Worm (Caenorhabditis elegans) whole organism, L3 larva: ENCODE results near the gene luc-7L3.
"Not testable (repeated sequence)": the region's sequence is repeated elsewhere in the genome, so short reads cannot be mapped to it uniquely, and the experiment has no call there.

ENCODE experiments used
- ama-1 ChIP-seq: fragments of 150-350 bp; optimal IDR thresholded peaks from 2 replicates; lab custom pipeline; 2018
- ceh-16 ChIP-seq: sonication (generic microtip); optimal IDR thresholded peaks from 2 replicates; lab custom pipeline; 2017; ENCODE audit warnings: missing biosample characterization, missing genetic modification characterization
- ceh-28 ChIP-seq: fragments of 150-350 bp; optimal IDR thresholded peaks from 2 replicates; lab custom pipeline; 2014; ENCODE audit warnings: missing biosample characterization, missing genetic modification reagents, missing genetic modification characterization
- ceh-82 ChIP-seq: fragments of 150-350 bp; optimal IDR thresholded peaks from 2 replicates; lab custom pipeline; 2014; ENCODE audit warnings: missing biosample characterization, missing genetic modification characterization
- ceh-9 ChIP-seq: sonication (generic microtip); optimal IDR thresholded peaks from 2 replicates; lab custom pipeline; 2018; ENCODE audit warnings: missing biosample characterization, missing genetic modification characterization
- daf-12 ChIP-seq: fragments of 150-350 bp; optimal IDR thresholded peaks from 2 replicates; lab custom pipeline; 2014; ENCODE audit warnings: missing biosample characterization, missing genetic modification reagents, missing genetic modification characterization
- egl-27 ChIP-seq: sonication (generic microtip); optimal IDR thresholded peaks from 4 replicates; lab custom pipeline; 2017; ENCODE audit warnings: missing biosample characterization, missing genetic modification reagents, missing genetic modification characterization
- egl-5 ChIP-seq: fragments of 150-350 bp; optimal IDR thresholded peaks from 2 replicates; lab custom pipeline; 2017; ENCODE audit warnings: missing biosample characterization, missing genetic modification reagents, missing genetic modification characterization, inconsistent platforms
- elt-1 ChIP-seq: fragments of 150-350 bp; optimal IDR thresholded peaks from 2 replicates; lab custom pipeline; 2014; ENCODE audit warnings: missing biosample characterization, missing genetic modification characterization
- elt-2 ChIP-seq: sonication (generic microtip); optimal IDR thresholded peaks from 2 replicates; lab custom pipeline; 2016; ENCODE audit warnings: missing genetic modification reagents, mild to moderate bottlenecking, missing genetic modification characterization, missing compliant biosample characterization
- eor-1 ChIP-seq, 2 experiments: fragments of 150-350 bp; optimal IDR thresholded peaks; 2 replicates each; lab custom pipeline; 2014 to 2018; ENCODE audit warnings: missing biosample characterization in 2 of 2, missing genetic modification characterization in 2 of 2
- fkh-10 ChIP-seq: sonication (generic microtip); optimal IDR thresholded peaks from 2 replicates; lab custom pipeline; 2017; ENCODE audit warnings: missing biosample characterization, missing genetic modification reagents, missing genetic modification characterization
- fkh-2 ChIP-seq: fragments of 150-350 bp; optimal IDR thresholded peaks from 2 replicates; lab custom pipeline; 2014; ENCODE audit warnings: missing biosample characterization, missing genetic modification reagents, missing genetic modification characterization
- fos-1 ChIP-seq: fragments of 150-350 bp; optimal IDR thresholded peaks from 2 replicates; lab custom pipeline; 2014; ENCODE audit warnings: missing biosample characterization, missing genetic modification characterization
- lin-15B ChIP-seq: fragments of 150-350 bp; optimal IDR thresholded peaks from 2 replicates; lab custom pipeline; 2014; ENCODE audit warnings: missing biosample characterization, missing genetic modification characterization
- lin-39 ChIP-seq: fragments of 150-350 bp; optimal IDR thresholded peaks from 2 replicates; lab custom pipeline; 2018; ENCODE audit warnings: missing biosample characterization, missing genetic modification reagents, missing genetic modification characterization
- lsy-12 ChIP-seq: sonication (generic microtip); optimal IDR thresholded peaks from 2 replicates; lab custom pipeline; 2016; ENCODE audit warnings: mild to moderate bottlenecking, missing genetic modification characterization, missing compliant biosample characterization
- mdl-1 ChIP-seq: fragments of 150-350 bp; optimal IDR thresholded peaks from 2 replicates; lab custom pipeline; 2014; ENCODE audit warnings: missing biosample characterization, missing genetic modification characterization
- mml-1 ChIP-seq: fragments of 150-350 bp; sonication (generic microtip); optimal IDR thresholded peaks from 3 replicates; lab custom pipeline; 2014; ENCODE audit warnings: missing biosample characterization, missing genetic modification characterization
- nfya-1 ChIP-seq: sonication (generic microtip); optimal IDR thresholded peaks from 2 replicates; lab custom pipeline; 2017; ENCODE audit warnings: missing genetic modification characterization, mild to moderate bottlenecking, missing compliant biosample characterization, antibody characterized with exemption, moderate library complexity; ENCODE audit not compliant: insufficient read depth
- nhr-11 ChIP-seq: fragments of 150-350 bp; optimal IDR thresholded peaks from 2 replicates; lab custom pipeline; 2014; ENCODE audit warnings: missing biosample characterization, missing genetic modification characterization
- nhr-12 ChIP-seq: fragments of 150-350 bp; optimal IDR thresholded peaks from 2 replicates; lab custom pipeline; 2014; ENCODE audit warnings: missing biosample characterization, missing genetic modification characterization
- nhr-237 ChIP-seq: fragments of 150-350 bp; optimal IDR thresholded peaks from 2 replicates; lab custom pipeline; 2014; ENCODE audit warnings: missing biosample characterization, missing genetic modification characterization
- nhr-25 ChIP-seq: sonication (generic microtip); optimal IDR thresholded peaks from 2 replicates; lab custom pipeline; 2017; ENCODE audit warnings: missing biosample characterization, missing genetic modification characterization
- nhr-28 ChIP-seq: fragments of 150-350 bp; optimal IDR thresholded peaks from 2 replicates; lab custom pipeline; 2014; ENCODE audit warnings: missing biosample characterization, missing genetic modification characterization
- nhr-43 ChIP-seq: sonication (generic microtip); optimal IDR thresholded peaks from 2 replicates; lab custom pipeline; 2016; ENCODE audit warnings: mild to moderate bottlenecking, missing genetic modification characterization, missing compliant biosample characterization; ENCODE audit not compliant: poor library complexity, severe bottlenecking
- nhr-67 ChIP-seq: fragments of 150-350 bp; optimal IDR thresholded peaks from 2 replicates; lab custom pipeline; 2014; ENCODE audit warnings: missing biosample characterization, missing genetic modification characterization
- nhr-76 ChIP-seq: fragments of 150-350 bp; sonication (generic microtip); optimal IDR thresholded peaks from 5 replicates; lab custom pipeline; 2014; ENCODE audit warnings: missing biosample characterization, missing genetic modification characterization
- pha-4 ChIP-seq: fragments of 150-350 bp; optimal IDR thresholded peaks from 2 replicates; lab custom pipeline; 2014; ENCODE audit warnings: missing biosample characterization, missing genetic modification reagents, missing genetic modification characterization
- sea-2 ChIP-seq: fragments of 150-350 bp; sonication (generic microtip); optimal IDR thresholded peaks from 4 replicates; lab custom pipeline; 2014; ENCODE audit warnings: missing biosample characterization, missing genetic modification reagents, missing genetic modification characterization
- skn-1 ChIP-seq: fragments of 150-350 bp; optimal IDR thresholded peaks from 2 replicates; lab custom pipeline; 2014; ENCODE audit warnings: missing biosample characterization, missing genetic modification characterization
- tbx-2 ChIP-seq: sonication (generic microtip); optimal IDR thresholded peaks from 2 replicates; lab custom pipeline; 2016; ENCODE audit warnings: mild to moderate bottlenecking, missing genetic modification characterization, missing compliant biosample characterization
- unc-39 ChIP-seq: sonication (generic microtip); optimal IDR thresholded peaks from 4 replicates; lab custom pipeline; 2017; ENCODE audit warnings: missing biosample characterization, missing genetic modification characterization
- unc-62 ChIP-seq: fragments of 150-350 bp; sonication (generic microtip); optimal IDR thresholded peaks from 4 replicates; lab custom pipeline; 2014; ENCODE audit warnings: missing biosample characterization, missing genetic modification reagents, missing genetic modification characterization
- ztf-11 ChIP-seq: fragments of 150-350 bp; optimal IDR thresholded peaks from 2 replicates; lab custom pipeline; 2014; ENCODE audit warnings: missing biosample characterization, missing genetic modification characterization
- ztf-4 ChIP-seq: fragments of 150-350 bp; optimal IDR thresholded peaks from 2 replicates; lab custom pipeline; 2014; ENCODE audit warnings: missing biosample characterization, missing genetic modification characterization

Gene luc-7L3

DNA sequence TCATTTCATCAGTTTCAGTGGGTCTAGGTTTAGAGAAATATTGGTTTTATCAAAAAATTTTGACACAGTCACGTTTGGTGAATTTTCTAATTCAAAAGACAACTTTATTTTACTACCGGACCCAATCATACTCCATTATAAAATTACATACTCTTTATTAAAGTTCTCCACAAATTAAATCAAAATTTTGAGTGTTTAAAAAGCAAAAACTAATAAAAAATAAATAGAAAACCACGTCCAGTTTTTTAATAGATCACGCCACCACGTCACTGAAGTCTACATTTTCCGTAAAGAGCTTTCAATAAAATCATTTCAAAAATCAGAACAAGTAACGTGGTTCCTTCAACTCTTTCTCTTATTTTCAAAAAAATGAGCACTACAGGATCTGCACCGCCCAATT, 8.1 kb upstream of the luc-7L3 start, which contains the start of gene txt-1:
txt-1 (plus strand) TSS at position 301 of the 400 bp plus-strand sequence.
- no peak for TF ChIP-seq ceh-16 (tag; lab: Kevin White, UChicago)
- TF ChIP-seq nhr-237 (tag; lab: Kevin White, UChicago) = no peak
- TF ChIP-seq ceh-28 (tag; lab: Kevin White, UChicago) = no peak

DNA sequence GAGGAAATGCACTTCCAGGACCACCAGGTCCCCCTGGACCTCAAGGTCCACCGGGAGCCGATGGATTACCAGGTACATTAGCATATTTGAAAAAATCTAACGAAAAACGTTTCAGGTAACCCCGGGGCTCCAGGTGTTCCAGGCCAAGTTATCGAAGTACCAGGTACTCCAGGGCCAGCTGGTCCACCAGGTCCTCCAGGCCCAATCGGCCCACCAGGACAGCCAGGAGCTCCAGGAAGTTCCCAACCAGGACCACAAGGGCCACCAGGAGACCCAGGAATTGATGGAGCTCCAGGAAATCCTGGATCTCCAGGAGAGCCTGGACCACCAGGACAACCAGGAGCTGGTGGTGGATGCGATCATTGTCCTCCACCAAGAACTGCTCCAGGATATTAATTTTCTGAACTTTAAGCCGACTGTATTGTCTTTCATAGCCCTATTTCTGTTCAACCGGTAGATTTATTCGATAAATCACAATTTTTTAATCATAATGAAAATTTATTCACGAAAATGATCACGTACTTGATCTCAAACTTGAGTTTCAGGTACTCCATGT, 7.6 kb upstream of the luc-7L3 start:
- no peak for TF ChIP-seq elt-2
- no peak for TF ChIP-seq nfya-1 (tag; lab: Kevin White, UChicago)
- TF ChIP-seq nhr-43 = no peak
- no peak for TF ChIP-seq lsy-12 (tag; lab: Kevin White, UChicago)

DNA sequence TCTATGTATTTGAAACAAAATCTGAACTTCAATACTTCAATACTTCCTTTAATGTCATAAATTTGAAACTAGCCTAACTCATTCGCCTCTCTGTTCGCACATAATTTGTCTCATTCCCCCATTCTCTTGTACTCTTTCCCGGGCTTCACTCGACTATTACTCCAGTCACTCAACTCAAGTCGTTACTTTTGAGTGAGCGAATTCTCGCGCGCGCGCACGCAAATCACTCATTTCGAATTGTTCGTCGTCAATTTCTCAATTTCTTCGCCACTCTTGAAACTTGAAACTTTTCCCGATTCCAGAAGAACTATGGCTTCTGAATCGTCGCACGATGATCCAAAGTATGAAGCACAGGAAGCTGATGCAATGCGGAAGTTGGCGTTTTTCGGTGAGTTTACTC, 6.4 kb upstream of the luc-7L3 start, which contains the start of gene col-68:
col-68 (plus strand) TSS at position 301 of the 400 bp plus-strand sequence.
- TF ChIP-seq mml-1 (tag; lab: Kevin White, UChicago) = no peak
- no peak for TF ChIP-seq ztf-4
- no peak for TF ChIP-seq ceh-28 (tag; lab: Kevin White, UChicago)
- no peak for TF ChIP-seq tbx-2 (tag; lab: Kevin White, UChicago)
- no peak for TF ChIP-seq ama-1 (lab: Kevin White, UChicago)
- TF ChIP-seq lin-39 (tag; lab: Kevin White, UChicago) = no peak
- no peak for TF ChIP-seq eor-1 (tag; optimal IDR thresholded peaks at IDR 0.05; lab: Kevin White, UChicago)
- TF ChIP-seq egl-5 (tag; lab: Kevin White, UChicago) = no peak

DNA sequence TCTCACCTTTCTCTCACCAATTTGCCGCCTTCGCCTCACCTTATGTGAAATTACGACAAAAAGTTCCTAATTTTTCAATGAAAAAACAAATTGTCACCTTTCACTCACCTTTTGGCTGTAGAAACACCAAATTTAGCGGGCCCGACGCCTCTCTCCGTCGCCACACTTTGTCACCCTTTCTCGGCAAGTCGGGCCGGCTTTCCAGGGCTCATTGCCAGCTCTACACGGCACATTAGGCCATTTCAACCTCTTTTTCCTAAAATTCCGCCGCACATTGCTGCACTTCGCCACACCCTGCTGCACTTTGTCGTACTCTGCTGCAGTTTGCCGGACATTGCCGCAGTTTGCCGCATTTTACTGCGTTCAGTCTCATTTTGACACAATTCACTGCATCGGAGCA, 3.3 kb upstream of the luc-7L3 start:
- TF ChIP-seq nhr-11 (tag; lab: Kevin White, UChicago) = no peak
- no peak for TF ChIP-seq fos-1
- TF ChIP-seq fkh-10 (GFP tag; lab: Kevin White, UChicago) = no peak
- TF ChIP-seq mdl-1 (tag; lab: Kevin White, UChicago) = no peak
- TF ChIP-seq nhr-76 (tag; lab: Kevin White, UChicago) = no peak
- no peak for TF ChIP-seq nhr-25 (tag; lab: Kevin White, UChicago)
- TF ChIP-seq tbx-2 (tag; lab: Kevin White, UChicago) = no peak
- no peak for TF ChIP-seq pha-4

DNA sequence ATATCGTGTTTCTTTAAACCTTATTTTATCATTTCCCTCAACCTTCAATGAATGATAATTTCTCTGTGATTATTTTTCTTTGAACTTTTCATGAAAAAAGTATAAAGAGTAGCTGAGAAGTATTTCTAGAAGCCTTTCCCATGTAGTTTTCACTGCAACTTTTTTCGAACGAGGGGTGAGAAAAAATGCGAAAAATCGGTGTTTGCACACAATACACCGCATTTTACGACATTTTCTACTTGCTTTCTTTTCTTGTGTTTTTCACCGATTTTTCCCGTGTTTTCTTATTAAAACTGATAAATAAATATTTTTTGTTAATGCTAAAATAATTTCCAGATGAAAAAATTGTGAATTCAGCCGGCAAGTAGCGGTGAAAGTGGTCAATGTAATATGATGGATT, 1.1 kb upstream of the luc-7L3 start, which contains the start of gene C50D2.10:
C50D2.10 (plus strand) TSS at position 245 of the 400 bp plus-strand sequence.
- TF ChIP-seq nhr-76 (tag; lab: Kevin White, UChicago); nhr-28 (tag; lab: Kevin White, UChicago); unc-62 (GFP tag; lab: Kevin White, UChicago): not testable (repeated sequence)

DNA sequence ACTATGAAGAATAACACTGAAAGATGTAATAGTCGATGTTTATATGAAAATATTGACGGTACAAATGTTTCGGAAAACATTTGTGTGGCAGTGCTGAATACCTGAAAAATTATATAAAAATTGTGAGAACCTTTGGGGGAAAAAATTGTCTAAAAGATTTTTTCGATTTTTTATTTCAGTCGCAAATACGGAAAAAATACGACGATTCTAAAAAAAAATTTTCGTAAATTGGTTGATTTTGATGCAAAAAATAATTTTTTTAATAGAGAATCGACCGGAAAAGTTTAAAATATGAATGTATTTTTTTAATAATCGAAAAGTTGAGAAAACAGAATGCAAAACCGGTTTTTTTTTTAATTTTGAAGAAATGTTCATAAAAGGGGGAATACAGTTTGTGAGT, 2.6 kb downstream of the luc-7L3 start, which contains the start of gene C50D2.7:
C50D2.7 (minus strand) TSS at position 101 of the 400 bp plus-strand sequence.
- TF ChIP-seq nhr-12 (tag; lab: Kevin White, UChicago) (no peak), elt-2 (no peak), unc-39 (tag; lab: Kevin White, UChicago) (no peak), pha-4 (no peak), elt-1 (tag; lab: Kevin White, UChicago) (no peak), nhr-67 (no peak), sea-2 (GFP tag; lab: Kevin White, UChicago) (no peak), lin-15B (tag; lab: Kevin White, UChicago) (no peak), lsy-12 (tag; lab: Kevin White, UChicago) (no peak), ceh-82 (tag; lab: Kevin White, UChicago) (no peak)

DNA sequence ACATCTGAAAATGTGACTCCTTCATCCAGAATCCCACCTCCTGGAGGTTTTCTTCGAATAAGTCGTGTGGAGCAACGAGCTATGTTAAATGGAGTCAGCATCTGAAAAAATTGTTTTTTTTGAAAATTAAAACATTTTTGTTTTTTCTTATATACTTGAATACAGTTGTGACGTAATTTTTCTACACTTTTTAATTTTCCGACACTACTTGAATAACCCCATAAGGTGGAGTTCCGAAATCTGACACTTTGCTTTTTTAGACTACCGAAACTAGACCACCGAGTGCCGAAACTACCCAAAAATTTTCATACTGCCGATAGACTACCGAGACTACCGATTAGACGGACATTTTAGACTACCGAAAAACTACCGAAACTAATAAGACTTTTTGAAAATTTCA, 6.4 kb downstream of the luc-7L3 start, which contains the start of gene mcat-1:
mcat-1 (minus strand) TSS at position 101 of the 400 bp plus-strand sequence.
- TF ChIP-seq eor-1 (tag; optimal IDR thresholded peaks at IDR 0.05; lab: Kevin White, UChicago) = no peak
- TF ChIP-seq skn-1 (tag; lab: Kevin White, UChicago) = no peak
- no peak for TF ChIP-seq daf-12 (tag; lab: Kevin White, UChicago)
- no peak for TF ChIP-seq unc-62 (GFP tag; lab: Kevin White, UChicago)
- TF ChIP-seq fkh-2 (tag; lab: Kevin White, UChicago) = no peak
- no peak for TF ChIP-seq pha-4
- TF ChIP-seq egl-27 (tag; lab: Kevin White, UChicago) = no peak
- no peak for TF ChIP-seq elt-1 (tag; lab: Kevin White, UChicago)
- TF ChIP-seq ceh-9 (tag; lab: Kevin White, UChicago) = no peak
- TF ChIP-seq nhr-76 (tag; lab: Kevin White, UChicago) = no peak
- TF ChIP-seq sea-2 (GFP tag; lab: Kevin White, UChicago) = no peak
- no peak for TF ChIP-seq ztf-11 (tag; lab: Kevin White, UChicago)
